Fruit fly (Drosophila melanogaster) whole organism, adult: ENCODE measurements around the gene CG10866.

Source experiments
- CG1620 ChIP-seq: fragments of 200-800 bp; sonication (Bioruptor generic); optimal IDR thresholded peaks from 2 replicates; lab custom pipeline; 2016; ENCODE audit warnings: missing biosample characterization, missing genetic modification characterization
- CG7045 ChIP-seq: fragments of 200-800 bp; sonication (Bioruptor generic); optimal IDR thresholded peaks from 2 replicates; lab custom pipeline; 2017; ENCODE audit warnings: missing biosample characterization, mild to moderate bottlenecking, missing genetic modification characterization
- CG7101 ChIP-seq: fragments of 200-800 bp; sonication (Bioruptor generic); optimal IDR thresholded peaks from 2 replicates; lab custom pipeline; 2018; ENCODE audit warnings: missing biosample characterization, mild to moderate bottlenecking, missing genetic modification characterization, moderate library complexity
- Clk ChIP-seq: fragments of 200-800 bp; sonication (Bioruptor generic); optimal IDR thresholded peaks from 2 replicates; lab custom pipeline; 2017; ENCODE audit warnings: missing biosample characterization, missing genetic modification characterization
- bab1 ChIP-seq: fragments of 200-800 bp; sonication (Bioruptor generic); optimal IDR thresholded peaks from 3 replicates; lab custom pipeline; 2019; ENCODE audit warnings: missing biosample characterization, mild to moderate bottlenecking, missing genetic modification characterization, moderate library complexity
- cnc ChIP-seq, 2 experiments: fragments of >200 bp; optimal IDR thresholded peaks; 2 replicates each; lab custom pipeline; 2017
- kay ChIP-seq: fragments of 200-800 bp; sonication (Bioruptor generic); peaks from one replicate; lab custom pipeline; 2016; ENCODE audit warnings: missing biosample characterization, missing genetic modification characterization, borderline replicate concordance
- pad ChIP-seq: fragments of 200-800 bp; sonication (Bioruptor generic); optimal IDR thresholded peaks from 3 replicates; lab custom pipeline; 2017; ENCODE audit warnings: missing biosample characterization, missing genetic modification characterization, mild to moderate bottlenecking, moderate library complexity, missing genetic modification reagents
- tj ChIP-seq: fragments of 200-800 bp; sonication (Bioruptor generic); optimal IDR thresholded peaks from 3 replicates; lab custom pipeline; 2017; ENCODE audit warnings: missing biosample characterization, mild to moderate bottlenecking, missing genetic modification characterization, moderate library complexity
- toe ChIP-seq: fragments of 200-800 bp; sonication (Bioruptor generic); optimal IDR thresholded peaks from 2 replicates; lab custom pipeline; 2016; ENCODE audit warnings: missing biosample characterization, missing genetic modification characterization

DNA sequence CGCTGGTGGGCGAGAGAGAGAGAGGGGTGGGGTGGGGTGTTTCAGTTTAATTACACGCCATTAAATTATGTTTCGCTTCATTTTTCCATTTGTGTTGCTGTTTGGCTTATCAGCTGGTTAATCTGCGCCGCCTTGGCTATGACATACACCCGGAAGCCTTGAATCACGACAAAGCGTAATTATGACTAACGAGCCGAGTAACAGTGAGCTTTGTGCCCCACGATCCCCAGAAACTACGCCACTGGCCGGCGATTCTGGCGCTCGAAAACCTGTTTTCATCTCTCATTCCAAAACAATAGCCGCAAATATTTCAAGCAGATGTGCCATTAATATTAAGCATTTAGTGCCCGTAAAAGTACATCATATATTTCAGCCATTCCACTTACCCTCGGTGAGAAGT is 14.1 kb upstream of the CG10866 start:
- TF ChIP-seq CG1620 (GFP tag; lab: Kevin White, UChicago) (no peak), toe (GFP tag; lab: Kevin White, UChicago) (no peak), bab1 (GFP tag; lab: Kevin White, UChicago) (no peak), CG7045 (GFP tag; lab: Kevin White, UChicago) (no peak), CG7101 (no peak), kay (GFP tag; lab: Kevin White, UChicago) (no peak), Clk (no peak), tj (GFP tag; lab: Kevin White, UChicago) (no peak), pad (GFP tag; lab: Kevin White, UChicago) (no peak), cnc (optimal IDR thresholded peaks at IDR 0.05; lab: Kevin White, UChicago) (no peak)
